Worm (Caenorhabditis elegans) whole organism, L1 larva: ENCODE measurements around the gene rpt-1.

Experiments used
- mef-2 ChIP-seq: fragments of 150-350 bp; optimal IDR thresholded peaks from 2 replicates; lab custom pipeline; 2014; ENCODE audit warnings: missing biosample characterization, missing genetic modification characterization
- skn-1 ChIP-seq: fragments of 150-350 bp; optimal IDR thresholded peaks from 2 replicates; lab custom pipeline; 2014; ENCODE audit warnings: missing biosample characterization, missing genetic modification characterization

ce11 chrV:11997403-11997802, 15.2 kb upstream of the rpt-1 start:
- TF ChIP-seq skn-1 (tag; lab: Kevin White, UChicago), result no peak
- TF ChIP-seq mef-2 (tag; lab: Kevin White, UChicago), result no peak
